Worm (Caenorhabditis elegans) whole organism, young adult: ENCODE measurements around the gene B0416.7.

Experiments
- K11D2.4 ChIP-seq: fragments of 200-800 bp; sonication (Bioruptor generic); IDR thresholded peaks from 2 replicates; pipeline ENCODE4 v1.3.6; 2022; ENCODE audit warnings: missing genetic modification reagents, missing genetic modification characterization, missing compliant biosample characterization
- T26A5.8 ChIP-seq: sonication (generic microtip); optimal IDR thresholded peaks from 2 replicates; lab custom pipeline; 2016; ENCODE audit warnings: missing genetic modification characterization, missing compliant biosample characterization
- Y67H2A.10 ChIP-seq: fragments of 200-800 bp; sonication (Bioruptor generic); conservative IDR thresholded peaks from 2 replicates; pipeline ENCODE4 v1.3.6; 2022; ENCODE audit warnings: missing genetic modification reagents, missing genetic modification characterization, missing compliant biosample characterization
- Y95B8A.8 ChIP-seq: fragments of 200-800 bp; sonication (Bioruptor generic); IDR thresholded peaks from 2 replicates; pipeline ENCODE4 v1.3.6; 2022; ENCODE audit warnings: missing genetic modification reagents, missing genetic modification characterization, missing compliant biosample characterization
- cebp-1 ChIP-seq, 2 experiments: fragments of 200-800 bp in 1 of 2; sonication (Bioruptor generic) in 1 of 2; sonication (generic microtip) in 1 of 2; IDR thresholded peaks in 1 of 2; optimal IDR thresholded peaks in 1 of 2; 2 replicates each; pipeline versions ENCODE4 v1.3.6 to Lab custom; 2017 to 2022; ENCODE audit warnings: missing compliant biosample characterization in 2 of 2, missing genetic modification characterization in 2 of 2, mild to moderate bottlenecking in 1 of 2, missing genetic modification reagents in 1 of 2, moderate library complexity in 1 of 2
- hlh-12 ChIP-seq: sonication (generic microtip); optimal IDR thresholded peaks from 2 replicates; lab custom pipeline; 2016; ENCODE audit warnings: missing genetic modification characterization, missing compliant biosample characterization
- lsl-1 ChIP-seq: fragments of 200-800 bp; sonication (Bioruptor generic); optimal IDR thresholded peaks from 2 replicates; lab custom pipeline; 2018; ENCODE audit warnings: mild to moderate bottlenecking, missing genetic modification characterization, moderate library complexity, missing compliant biosample characterization
- madf-6 ChIP-seq: fragments of 200-800 bp; sonication (Bioruptor generic); IDR thresholded peaks from 2 replicates; pipeline ENCODE4 v1.3.6; 2022; ENCODE audit warnings: missing genetic modification reagents, missing genetic modification characterization, missing compliant biosample characterization
- sea-2 ChIP-seq: fragments of 200-800 bp; sonication (Bioruptor generic); IDR thresholded peaks from 2 replicates; pipeline ENCODE4 v1.3.6; 2022; ENCODE audit warnings: missing genetic modification characterization, missing compliant biosample characterization
- snpc-1.3 ChIP-seq: sonication (generic microtip); optimal IDR thresholded peaks from 2 replicates; lab custom pipeline; 2017; ENCODE audit warnings: missing genetic modification characterization, mild to moderate bottlenecking, missing compliant biosample characterization, antibody characterized with exemption, moderate library complexity, missing genotype, missing genetic modification reagents; ENCODE audit not compliant: insufficient read depth
- snpc-4 ChIP-seq, 5 experiments: fragments of 150-350 bp in 1 of 5; sonication (generic microtip) in 4 of 5; optimal IDR thresholded peaks; 2 replicates each; lab custom pipeline; 2014 to 2018; ENCODE audit warnings: missing genetic modification characterization in 5 of 5, missing biosample characterization in 3 of 5, antibody characterized with exemption in 2 of 5, mild to moderate bottlenecking in 2 of 5, missing compliant biosample characterization in 2 of 5, missing genotype in 2 of 5, moderate library complexity in 2 of 5, missing genetic modification reagents in 1 of 5
- unc-130 ChIP-seq: sonication (generic microtip); optimal IDR thresholded peaks from 2 replicates; lab custom pipeline; 2016; ENCODE audit warnings: missing genetic modification reagents, missing genetic modification characterization, missing compliant biosample characterization

- TF ChIP-seq snpc-1.3 (tag; lab: Kevin White, UChicago) = no peak
- no peak for TF ChIP-seq hlh-12
- TF ChIP-seq Y95B8A.8 (GFP tag; lab: Robert Waterston, UW) = no peak
- no peak for TF ChIP-seq snpc-4 (GFP tag; optimal IDR thresholded peaks at IDR 0.05; lab: Kevin White, UChicago)
- no peak for TF ChIP-seq snpc-4 (tag; optimal IDR thresholded peaks at IDR 0.05; lab: Kevin White, UChicago)
- TF ChIP-seq unc-130 (GFP tag; lab: Kevin White, UChicago) = no peak
- no peak for TF ChIP-seq madf-6 (GFP tag; lab: Robert Waterston, UW)
- TF ChIP-seq K11D2.4 (GFP tag; lab: Robert Waterston, UW) = no peak
- TF ChIP-seq lsl-1 (GFP tag; lab: Kevin White, UChicago) = no peak
- no peak for TF ChIP-seq Y67H2A.10 (GFP tag; lab: Robert Waterston, UW)
- TF ChIP-seq cebp-1 (GFP tag; IDR thresholded peaks at IDR 0.05; lab: Robert Waterston, UW) = no peak
- TF ChIP-seq cebp-1 (tag; optimal IDR thresholded peaks at IDR 0.05; lab: Kevin White, UChicago) = no peak
- TF ChIP-seq T26A5.8 (tag; lab: Kevin White, UChicago) = no peak
- no peak for TF ChIP-seq sea-2 (GFP tag; lab: Robert Waterston, UW)
These were observed 27.2 kb upstream of the B0416.7 start for ce11 chrX:9324962-9325361.
